Worm (Caenorhabditis elegans): ENCODE data around the gene epi-1.

DNA sequence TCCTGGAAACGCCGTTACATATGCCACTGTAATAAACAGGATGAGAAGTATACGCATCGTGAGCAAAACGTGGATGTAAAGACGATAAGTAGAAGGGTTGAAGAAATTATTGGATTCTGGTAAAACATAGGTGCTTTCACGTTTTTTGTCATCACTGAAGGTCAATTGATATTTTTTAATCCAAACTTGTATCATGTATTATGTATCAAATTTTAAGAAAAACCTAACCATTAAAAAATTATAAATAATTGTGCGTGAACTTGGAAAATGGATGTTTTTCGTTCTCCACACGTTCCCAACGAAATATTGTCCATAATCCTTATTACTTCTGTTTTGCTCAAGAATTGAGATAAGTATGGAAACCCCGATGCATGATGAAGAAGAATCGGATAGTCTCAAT, 23.5 kb downstream of the epi-1 start, which contains the start of gene R102.8:
- TF ChIP-seq elt-3 (tag; optimal IDR thresholded peaks at IDR 0.05) (no peak), drap-1 (GFP tag; optimal IDR thresholded peaks at IDR 0.05) (no peak), lin-32 (GFP tag; optimal IDR thresholded peaks at IDR 0.05) (no peak), snpc-4 (tag; optimal IDR thresholded peaks at IDR 0.05) (no peak), pha-4 (tag; optimal IDR thresholded peaks at IDR 0.05) (no peak), sptf-1 (tag; optimal IDR thresholded peaks at IDR 0.05) (no peak), sem-2 (GFP tag; optimal IDR thresholded peaks at IDR 0.05) (no peak), unc-62 (GFP tag; optimal IDR thresholded peaks at IDR 0.05) (no peak)

Measured in whole organism, mixed stage, embryonic.